Worm (Caenorhabditis elegans): ENCODE measurements around the gene hrg-5.

DNA sequence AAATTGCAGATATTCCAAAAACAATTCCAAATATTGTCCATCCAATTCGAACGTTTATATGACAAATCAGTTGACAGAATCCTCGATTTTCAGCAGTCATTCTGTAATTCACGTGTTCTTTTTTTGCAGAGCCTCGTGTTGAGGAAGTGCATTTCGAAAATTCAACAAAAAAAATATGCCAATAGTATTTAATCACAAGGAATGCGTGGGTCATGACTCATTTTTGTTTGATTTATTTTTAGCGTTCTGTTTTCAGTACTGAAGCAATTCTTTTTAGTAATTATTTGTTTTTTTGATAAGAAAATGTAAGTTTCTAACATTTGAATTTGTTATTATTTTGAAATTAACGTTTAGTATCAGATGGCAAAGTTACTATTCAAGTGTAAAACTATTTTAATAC is 1.7 kb upstream of the hrg-5 start, which contains the start of gene hrg-4:
- TF ChIP-seq lin-35 (GFP tag; optimal IDR thresholded peaks at IDR 0.05): no peak
- TF ChIP-seq tlp-1 (tag; optimal IDR thresholded peaks at IDR 0.05): no peak
- no peak for TF ChIP-seq ama-1 (optimal IDR thresholded peaks at IDR 0.05)
- no peak for TF ChIP-seq ets-5 (GFP tag; IDR thresholded peaks at IDR 0.05)
- TF ChIP-seq dpl-1 (GFP tag; optimal IDR thresholded peaks at IDR 0.05): no peak
- TF ChIP-seq aly-2 (tag; optimal IDR thresholded peaks at IDR 0.05): no peak
- no peak for TF ChIP-seq jun-1 (tag; optimal IDR thresholded peaks at IDR 0.05)
